Worm (Caenorhabditis elegans): ENCODE data around the gene H23N18.6.
A peak's percentile ranks its signal among the peaks of the same experiment; 100 is the strongest.

Gene H23N18.6

DNA sequence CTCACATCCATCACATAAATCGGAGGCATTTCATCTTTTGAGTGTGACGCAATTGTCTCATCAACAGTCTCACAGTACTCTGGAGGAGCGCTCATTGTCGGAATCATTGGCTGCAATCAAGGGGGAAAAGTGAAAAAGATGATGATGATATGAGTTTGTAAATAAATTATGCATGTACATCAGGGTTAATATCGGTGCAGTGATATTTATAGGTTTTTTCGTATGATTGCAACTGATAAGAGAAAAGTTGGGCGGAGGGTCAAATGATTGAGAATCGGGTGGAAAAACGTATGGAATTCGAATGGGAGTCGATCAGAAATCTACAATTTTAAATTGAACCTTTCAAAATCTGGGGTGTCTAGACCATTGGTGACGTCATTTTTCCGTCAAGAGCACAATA is at the start of gene H23N18.6:
Gene H23N18.6, minus strand, starts transcription at position 201 of the 400 bp plus-strand sequence.
- no peak for TF ChIP-seq med-1 (GFP tag; optimal IDR thresholded peaks at IDR 0.05; ENCODE audit: insufficient read depth)
- no peak for TF ChIP-seq T22C8.4 (GFP tag; IDR thresholded peaks at IDR 0.05)
- no peak for TF ChIP-seq klf-2 (GFP tag; conservative IDR thresholded peaks at IDR 0.05)
- no peak for TF ChIP-seq cog-1 (tag; optimal IDR thresholded peaks at IDR 0.05)
- TF ChIP-seq ztf-23 (GFP tag; IDR thresholded peaks at IDR 0.05) = no peak
- TF ChIP-seq tab-1 (GFP tag; IDR thresholded peaks at IDR 0.05) = no peak
- no peak for TF ChIP-seq flt-1 (GFP tag; IDR thresholded peaks at IDR 0.05)
- TF ChIP-seq ztf-29 (GFP tag; IDR thresholded peaks at IDR 0.05) = no peak
- no peak for TF ChIP-seq ref-1 (GFP tag; conservative IDR thresholded peaks at IDR 0.05)

DNA sequence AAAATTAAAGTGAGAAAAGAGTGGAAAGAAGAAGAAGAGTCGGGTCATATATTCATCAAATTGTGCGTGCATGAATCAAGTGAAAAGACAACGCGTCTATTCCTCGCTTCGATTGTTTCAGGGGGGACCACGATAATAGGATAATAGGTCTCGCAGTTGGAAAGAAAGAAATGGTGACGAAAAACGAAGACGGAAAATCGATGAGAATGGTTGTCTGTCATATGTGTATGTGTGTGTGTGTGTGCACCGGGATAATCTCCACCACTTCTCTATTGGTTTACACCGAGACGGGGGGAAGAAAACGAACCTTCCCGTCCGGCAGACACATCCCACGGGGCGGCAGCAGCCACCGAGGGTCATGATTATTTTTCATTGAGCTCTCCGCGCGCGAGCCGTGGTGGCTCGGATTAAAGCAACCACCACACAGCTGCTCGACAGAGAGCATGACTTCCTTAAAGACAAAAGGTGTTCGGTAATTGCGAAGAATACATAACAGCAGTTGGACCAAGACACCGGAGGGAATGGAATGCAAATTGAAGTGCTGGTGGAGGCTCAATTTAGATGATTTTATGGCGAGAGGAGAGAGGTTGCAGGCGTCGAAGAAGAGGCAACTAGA is 49.2 kb upstream of the H23N18.6 start:
- TF ChIP-seq med-1 (GFP tag; optimal IDR thresholded peaks at IDR 0.05; ENCODE audit: insufficient read depth) (no peak), T22C8.4 (GFP tag; IDR thresholded peaks at IDR 0.05) (no peak), tab-1 (GFP tag; IDR thresholded peaks at IDR 0.05) (0 out of 2 replicates have a peak, but pooled peaks have one; percentile 64), cog-1 (tag; optimal IDR thresholded peaks at IDR 0.05) (peak; percentile 27)

DNA sequence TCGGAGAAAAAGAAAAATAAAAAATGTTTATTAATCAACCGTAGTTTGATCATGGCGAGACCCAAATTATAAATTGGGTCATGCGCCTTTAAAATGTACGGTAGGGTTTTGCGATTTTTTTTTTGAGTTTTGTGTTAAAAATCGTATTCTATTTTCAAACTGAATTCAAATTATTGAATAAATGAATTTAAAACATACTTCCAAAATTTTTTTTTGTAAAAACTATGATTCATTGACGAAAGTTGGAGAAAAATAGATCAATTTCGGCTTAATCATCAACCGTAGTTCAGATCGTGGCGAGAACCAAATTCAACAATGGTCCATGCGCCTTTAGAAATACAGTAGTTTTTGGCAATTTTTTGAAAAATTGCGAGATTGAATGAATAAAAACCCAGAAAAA is 48.7 kb upstream of the H23N18.6 start:
- TF ChIP-seq flt-1 (GFP tag; IDR thresholded peaks at IDR 0.05) (no peak), ztf-23 (GFP tag; IDR thresholded peaks at IDR 0.05) (no peak), T22C8.4 (GFP tag; IDR thresholded peaks at IDR 0.05) (no peak), klf-2 (GFP tag; conservative IDR thresholded peaks at IDR 0.05) (no peak), tab-1 (GFP tag; IDR thresholded peaks at IDR 0.05) (no peak), ref-1 (GFP tag; conservative IDR thresholded peaks at IDR 0.05) (no peak), ztf-29 (GFP tag; IDR thresholded peaks at IDR 0.05) (no peak), cog-1 (tag; optimal IDR thresholded peaks at IDR 0.05) (no peak)

DNA sequence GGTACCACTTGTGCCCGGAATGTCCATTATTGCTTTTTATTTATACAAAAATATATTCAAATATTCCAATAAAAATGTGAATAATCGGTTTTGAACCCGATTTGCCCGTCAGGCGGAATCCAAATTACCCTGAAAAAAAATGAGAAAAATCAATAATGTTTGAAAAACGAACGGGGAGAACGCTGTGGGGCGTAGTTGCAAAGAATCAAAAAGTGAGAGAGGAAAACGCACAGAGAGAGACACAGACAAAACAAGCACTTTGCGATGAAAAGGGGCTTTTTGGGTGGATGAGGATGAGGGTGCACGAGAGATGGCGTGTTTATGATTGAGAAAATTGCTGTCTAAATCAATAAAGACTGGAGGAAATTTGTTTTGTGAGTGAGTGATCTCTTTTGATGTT is 48.1 kb upstream of the H23N18.6 start, which contains the start of gene tam-1:
Gene tam-1, minus strand, starts transcription at position 135 of the 400 bp plus-strand sequence.
- TF ChIP-seq med-1 (GFP tag; optimal IDR thresholded peaks at IDR 0.05; ENCODE audit: insufficient read depth) = no peak
- 0 out of 2 replicates have a peak, but pooled peaks have one; percentile 9 for TF ChIP-seq ztf-29 (GFP tag; IDR thresholded peaks at IDR 0.05)
- TF ChIP-seq T22C8.4 (GFP tag; IDR thresholded peaks at IDR 0.05) = peak; percentile 50; the same call in 1 of the 2 replicates
- TF ChIP-seq ref-1 (GFP tag; conservative IDR thresholded peaks at IDR 0.05) = no peak

ce11 chrV:4960686-4961085 is 45.8 kb upstream of the H23N18.6 start:
- TF ChIP-seq med-1 (GFP tag; optimal IDR thresholded peaks at IDR 0.05; ENCODE audit: insufficient read depth) (no peak), klf-2 (GFP tag; conservative IDR thresholded peaks at IDR 0.05) (0 out of 2 replicates have a peak, but pooled peaks have one; percentile 22), T22C8.4 (GFP tag; IDR thresholded peaks at IDR 0.05) (no peak), cog-1 (tag; optimal IDR thresholded peaks at IDR 0.05) (no peak)

DNA sequence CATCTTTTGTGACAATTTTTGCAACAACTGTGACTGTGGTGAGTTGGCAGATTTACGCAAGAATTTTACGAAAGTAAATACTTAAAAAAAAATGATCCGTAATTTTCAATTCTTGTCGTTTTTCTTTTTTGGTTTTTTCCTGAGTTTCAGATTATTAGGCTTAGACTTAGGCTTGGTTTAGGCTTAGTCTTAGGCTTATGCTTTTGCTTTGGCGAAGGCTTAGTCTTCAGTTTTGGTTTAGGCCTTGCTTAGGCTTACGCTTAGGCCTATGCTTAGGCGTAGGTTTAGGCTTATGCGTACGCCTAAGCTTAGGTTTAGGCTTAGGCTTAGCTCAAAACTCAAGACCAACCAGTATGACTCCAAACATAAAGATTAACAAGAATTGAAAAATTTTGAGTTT is 42.7 kb upstream of the H23N18.6 start:
- TF ChIP-seq med-1 (GFP tag; optimal IDR thresholded peaks at IDR 0.05; ENCODE audit: insufficient read depth) (no peak), klf-2 (GFP tag; conservative IDR thresholded peaks at IDR 0.05) (no peak), ztf-29 (GFP tag; IDR thresholded peaks at IDR 0.05) (no peak), cog-1 (tag; optimal IDR thresholded peaks at IDR 0.05) (no peak), ztf-23 (GFP tag; IDR thresholded peaks at IDR 0.05) (no peak), T22C8.4 (GFP tag; IDR thresholded peaks at IDR 0.05) (no peak), flt-1 (GFP tag; IDR thresholded peaks at IDR 0.05) (no peak), tab-1 (GFP tag; IDR thresholded peaks at IDR 0.05) (no peak), ref-1 (GFP tag; conservative IDR thresholded peaks at IDR 0.05) (no peak)

ce11 chrV:4956529-4956928 is 41.6 kb upstream of the H23N18.6 start, which contains the start of gene str-208:
TSS of gene str-208 (plus strand) at chrV:4956829.
- no peak for TF ChIP-seq med-1 (GFP tag; optimal IDR thresholded peaks at IDR 0.05; ENCODE audit: insufficient read depth)

ce11 chrV:4951434-4951833 is 36.6 kb upstream of the H23N18.6 start, which contains the start of gene str-207:
TSS of gene str-207 (plus strand) at chrV:4951734.
- no peak for TF ChIP-seq cog-1 (tag; optimal IDR thresholded peaks at IDR 0.05)
- no peak for TF ChIP-seq klf-2 (GFP tag; conservative IDR thresholded peaks at IDR 0.05)
- TF ChIP-seq ztf-23 (GFP tag; IDR thresholded peaks at IDR 0.05) = no peak
- TF ChIP-seq flt-1 (GFP tag; IDR thresholded peaks at IDR 0.05) = no peak
- no peak for TF ChIP-seq ref-1 (GFP tag; conservative IDR thresholded peaks at IDR 0.05)
- TF ChIP-seq tab-1 (GFP tag; IDR thresholded peaks at IDR 0.05) = no peak

- TF ChIP-seq klf-2 (GFP tag; conservative IDR thresholded peaks at IDR 0.05) = no peak
- TF ChIP-seq cog-1 (tag; optimal IDR thresholded peaks at IDR 0.05) = no peak
- TF ChIP-seq ztf-23 (GFP tag; IDR thresholded peaks at IDR 0.05) = no peak
- TF ChIP-seq ztf-29 (GFP tag; IDR thresholded peaks at IDR 0.05) = no peak
- no peak for TF ChIP-seq T22C8.4 (GFP tag; IDR thresholded peaks at IDR 0.05)
- no peak for TF ChIP-seq flt-1 (GFP tag; IDR thresholded peaks at IDR 0.05)
- no peak for TF ChIP-seq tab-1 (GFP tag; IDR thresholded peaks at IDR 0.05)
- no peak for TF ChIP-seq ref-1 (GFP tag; conservative IDR thresholded peaks at IDR 0.05)
- TF ChIP-seq med-1 (GFP tag; optimal IDR thresholded peaks at IDR 0.05; ENCODE audit: insufficient read depth) = no peak
These were observed 33.8 kb upstream of the H23N18.6 start, which contains the start of gene str-209 for ce11 chrV:4948635-4949034. TSS of gene str-209 (plus strand) at chrV:4948935.

ce11 chrV:4944219-4944618 is 29.3 kb upstream of the H23N18.6 start, which contains the start of gene str-211:
TSS of gene str-211 (minus strand) at chrV:4944319.
- TF ChIP-seq ztf-29 (GFP tag; IDR thresholded peaks at IDR 0.05) (no peak), klf-2 (GFP tag; conservative IDR thresholded peaks at IDR 0.05) (no peak), ref-1 (GFP tag; conservative IDR thresholded peaks at IDR 0.05) (no peak), tab-1 (GFP tag; IDR thresholded peaks at IDR 0.05) (no peak), cog-1 (tag; optimal IDR thresholded peaks at IDR 0.05) (no peak), flt-1 (GFP tag; IDR thresholded peaks at IDR 0.05) (no peak), T22C8.4 (GFP tag; IDR thresholded peaks at IDR 0.05) (no peak), ztf-23 (GFP tag; IDR thresholded peaks at IDR 0.05) (no peak), med-1 (GFP tag; optimal IDR thresholded peaks at IDR 0.05; ENCODE audit: insufficient read depth) (no peak)
